Worm (Caenorhabditis elegans) whole organism, L1 larva: Measurements from ENCODE around the gene mrps-10.
A peak's percentile ranks its signal among the peaks of the same experiment; 100 is the strongest.

Experiments used
- C04F5.9 ChIP-seq: sonication (generic microtip); optimal IDR thresholded peaks from 2 replicates; lab custom pipeline; 2016; ENCODE audit warnings: missing genetic modification characterization, missing compliant biosample characterization
- C34B4.2 ChIP-seq: sonication (generic microtip); optimal IDR thresholded peaks from 2 replicates; lab custom pipeline; 2017; ENCODE audit warnings: mild to moderate bottlenecking, missing genetic modification characterization, missing compliant biosample characterization
- Y116A8C.19 ChIP-seq: sonication (generic microtip); optimal IDR thresholded peaks from 2 replicates; lab custom pipeline; 2016; ENCODE audit warnings: missing compliant biosample characterization, missing genetic modification characterization, borderline replicate concordance
- alr-1 ChIP-seq: fragments of 200-800 bp; sonication (Bioruptor generic); optimal IDR thresholded peaks from 2 replicates; lab custom pipeline; 2018; ENCODE audit warnings: borderline replicate concordance, mild to moderate bottlenecking, missing genetic modification characterization, missing compliant biosample characterization
- blmp-1 ChIP-seq: fragments of 150-350 bp; optimal IDR thresholded peaks from 2 replicates; lab custom pipeline; 2014; ENCODE audit warnings: missing biosample characterization, missing genetic modification characterization
- ceh-63 ChIP-seq: fragments of 200-800 bp; sonication (Bioruptor generic); optimal IDR thresholded peaks from 2 replicates; lab custom pipeline; 2018; ENCODE audit warnings: mild to moderate bottlenecking, missing genetic modification characterization, missing compliant biosample characterization
- dsc-1 ChIP-seq: sonication (generic microtip); optimal IDR thresholded peaks from 2 replicates; lab custom pipeline; 2016; ENCODE audit warnings: mild to moderate bottlenecking, missing genetic modification characterization, missing compliant biosample characterization
- efl-1 ChIP-seq, 4 experiments: fragments of 150-350 bp; optimal IDR thresholded peaks in 3 of 4; peaks in 1 of 4; 1 replicate in 1 of 4; 2 replicates in 3 of 4; lab custom pipeline; 2014; ENCODE audit warnings: missing biosample characterization in 2 of 4, missing genetic modification characterization in 2 of 4, missing genetic modification reagents in 2 of 4
- elt-2 ChIP-seq: sonication (generic microtip); optimal IDR thresholded peaks from 2 replicates; lab custom pipeline; 2016; ENCODE audit warnings: missing genetic modification characterization, mild to moderate bottlenecking, inconsistent platforms, missing compliant biosample characterization, missing genetic modification reagents
- fkh-10 ChIP-seq: sonication (generic microtip); optimal IDR thresholded peaks from 2 replicates; lab custom pipeline; 2017; ENCODE audit warnings: missing biosample characterization, missing genetic modification reagents, missing genetic modification characterization
- fkh-4 ChIP-seq: sonication (generic microtip); optimal IDR thresholded peaks from 2 replicates; lab custom pipeline; 2016; ENCODE audit warnings: missing compliant biosample characterization, missing genetic modification characterization, borderline replicate concordance
- fkh-8 ChIP-seq: sonication (generic microtip); optimal IDR thresholded peaks from 2 replicates; lab custom pipeline; 2016; ENCODE audit warnings: mild to moderate bottlenecking, missing genetic modification characterization, missing compliant biosample characterization
- hpl-2 ChIP-seq: fragments of 150-350 bp; optimal IDR thresholded peaks from 2 replicates; lab custom pipeline; 2014; ENCODE audit warnings: missing biosample characterization, missing genetic modification reagents, missing genetic modification characterization
- lin-14 ChIP-seq: fragments of 200-800 bp; sonication (Bioruptor generic); optimal IDR thresholded peaks from 2 replicates; lab custom pipeline; 2018; ENCODE audit warnings: mild to moderate bottlenecking, missing genetic modification characterization, moderate library complexity, missing compliant biosample characterization
- lin-35 ChIP-seq, 2 experiments: fragments of 150-350 bp; optimal IDR thresholded peaks; 2 replicates each; lab custom pipeline; 2014; ENCODE audit warnings: missing biosample characterization in 2 of 2, missing genetic modification characterization in 2 of 2, missing genetic modification reagents in 2 of 2
- lin-39 ChIP-seq: fragments of 150-350 bp; optimal IDR thresholded peaks from 2 replicates; lab custom pipeline; 2014; ENCODE audit warnings: missing biosample characterization, missing genetic modification reagents, missing genetic modification characterization
- lir-3 ChIP-seq: sonication (generic microtip); optimal IDR thresholded peaks from 2 replicates; lab custom pipeline; 2016; ENCODE audit warnings: mild to moderate bottlenecking, missing genetic modification characterization, moderate library complexity, missing compliant biosample characterization; ENCODE audit not compliant: poor library complexity
- lsy-2 ChIP-seq, 2 experiments: fragments of 150-350 bp; optimal IDR thresholded peaks; 2 replicates each; lab custom pipeline; 2014; ENCODE audit warnings: missing biosample characterization in 2 of 2, missing genetic modification characterization in 2 of 2
- mab-9 ChIP-seq: fragments of 200-800 bp; sonication (Bioruptor generic); IDR thresholded peaks from 2 replicates; pipeline ENCODE4 v1.3.6; 2022; ENCODE audit warnings: missing genetic modification reagents, missing genetic modification characterization, missing compliant biosample characterization
- nhr-12 ChIP-seq: sonication (generic microtip); optimal IDR thresholded peaks from 2 replicates; lab custom pipeline; 2017; ENCODE audit warnings: missing biosample characterization, missing genetic modification characterization
- nhr-19 ChIP-seq: fragments of 200-800 bp; sonication (Bioruptor generic); conservative IDR thresholded peaks from 2 replicates; pipeline ENCODE4 v1.3.6; 2022; ENCODE audit warnings: missing genetic modification characterization, missing compliant biosample characterization
- nhr-71 ChIP-seq: sonication (generic microtip); optimal IDR thresholded peaks from 2 replicates; lab custom pipeline; 2016; ENCODE audit warnings: mild to moderate bottlenecking, missing genetic modification characterization, moderate library complexity, missing compliant biosample characterization
- pax-3 ChIP-seq: fragments of 200-800 bp; sonication (Bioruptor generic); optimal IDR thresholded peaks from 2 replicates; lab custom pipeline; 2018; ENCODE audit warnings: mild to moderate bottlenecking, missing genetic modification characterization, moderate library complexity, missing compliant biosample characterization
- rnt-1 ChIP-seq: sonication (generic microtip); optimal IDR thresholded peaks from 2 replicates; lab custom pipeline; 2016; ENCODE audit warnings: mild to moderate bottlenecking, missing genetic modification characterization, moderate library complexity, missing compliant biosample characterization
- skn-1 ChIP-seq: fragments of 150-350 bp; optimal IDR thresholded peaks from 2 replicates; lab custom pipeline; 2014; ENCODE audit warnings: missing biosample characterization, missing genetic modification characterization
- snu-23 ChIP-seq: sonication (generic microtip); optimal IDR thresholded peaks from 2 replicates; lab custom pipeline; 2016; ENCODE audit warnings: missing genetic modification characterization, missing compliant biosample characterization
- sox-4 ChIP-seq: sonication (generic microtip); optimal IDR thresholded peaks from 2 replicates; lab custom pipeline; 2016; ENCODE audit warnings: missing genetic modification characterization, missing compliant biosample characterization
- swsn-7 ChIP-seq: sonication (generic microtip); optimal IDR thresholded peaks from 2 replicates; lab custom pipeline; 2016; ENCODE audit warnings: missing genetic modification characterization, missing compliant biosample characterization
- unc-86 ChIP-seq: sonication (generic microtip); optimal IDR thresholded peaks from 2 replicates; lab custom pipeline; 2016; ENCODE audit warnings: missing genetic modification characterization, missing compliant biosample characterization
- unc-98 ChIP-seq: fragments of 200-800 bp; sonication (Bioruptor generic); IDR thresholded peaks from 2 replicates; pipeline ENCODE4 v1.3.6; 2022; ENCODE audit warnings: missing genetic modification characterization, missing compliant biosample characterization
- xbp-1 ChIP-seq: sonication (generic microtip); optimal IDR thresholded peaks from 2 replicates; lab custom pipeline; 2016; ENCODE audit warnings: missing genetic modification characterization, missing compliant biosample characterization
- zip-4 ChIP-seq: fragments of 200-800 bp; sonication (Bioruptor generic); optimal IDR thresholded peaks from 2 replicates; lab custom pipeline; 2018; ENCODE audit warnings: mild to moderate bottlenecking, missing genetic modification characterization, moderate library complexity, missing compliant biosample characterization
- ztf-11 ChIP-seq, 2 experiments: sonication (generic microtip); optimal IDR thresholded peaks; 2 replicates each; lab custom pipeline; 2016 to 2017; ENCODE audit warnings: missing genetic modification characterization in 2 of 2, missing biosample characterization in 1 of 2, missing compliant biosample characterization in 1 of 2

mrps-10 gene

DNA sequence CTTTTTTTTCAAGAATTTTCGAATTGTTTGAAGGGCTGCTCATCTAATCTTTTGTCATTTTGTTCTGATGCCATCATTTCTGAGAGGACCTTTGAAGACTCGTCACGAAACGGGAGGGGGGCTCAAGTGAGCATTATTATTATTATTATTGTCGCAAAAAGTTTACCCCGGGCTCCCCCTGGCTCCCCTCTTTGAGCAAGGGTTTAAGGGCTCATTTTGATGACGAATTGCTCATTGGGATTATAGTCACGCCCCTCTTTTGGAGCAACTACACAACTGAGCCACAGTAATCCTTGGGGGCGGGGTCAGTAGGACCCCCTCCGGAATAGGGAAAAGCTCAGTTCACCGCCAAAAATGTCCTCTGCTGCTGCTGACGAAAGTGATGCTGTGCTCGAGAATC lies 15.9 kb downstream of the mrps-10 start, which contains the start of gene unc-25:
Gene unc-25, plus strand, starts transcription at position 345 of the 400 bp plus-strand sequence.
- TF ChIP-seq fkh-10 (GFP tag; lab: Kevin White, UChicago), result peak; percentile 53
- peak; percentile 22; the same call in 1 of the 2 replicates for TF ChIP-seq mab-9 (GFP tag; lab: Robert Waterston, UW)
- no peak for TF ChIP-seq dsc-1

DNA sequence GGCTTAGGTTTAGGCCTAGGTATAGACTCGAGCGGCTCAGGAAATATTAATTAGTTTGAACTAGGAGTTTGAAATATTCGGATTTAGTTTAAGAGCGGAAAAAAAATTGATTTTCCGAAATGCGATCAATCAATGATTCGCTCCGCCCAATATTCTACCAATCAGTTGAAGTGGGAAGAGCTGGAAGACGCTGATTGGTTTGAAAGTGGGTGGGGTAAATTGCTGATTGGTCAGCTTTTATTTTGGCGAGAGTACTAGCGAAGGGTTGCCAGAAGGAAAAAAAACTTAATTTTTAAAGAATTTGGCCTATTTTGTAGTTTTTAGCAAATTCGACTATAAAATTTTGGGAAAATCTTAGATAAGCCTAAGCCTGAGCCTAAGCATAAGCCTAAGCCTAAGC lies 17.7 kb downstream of the mrps-10 start:
- TF ChIP-seq C34B4.2, result no peak
- no peak for TF ChIP-seq nhr-71 (tag; lab: Kevin White, UChicago)
- TF ChIP-seq lin-14 (GFP tag; lab: Kevin White, UChicago), result no peak
- TF ChIP-seq lin-35 (GFP tag; optimal IDR thresholded peaks at IDR 0.05; lab: Kevin White, UChicago), result no peak
- TF ChIP-seq alr-1 (tag; lab: Kevin White, UChicago), result no peak
- TF ChIP-seq Y116A8C.19 (tag; lab: Kevin White, UChicago), result no peak
- no peak for TF ChIP-seq sox-4 (tag; lab: Kevin White, UChicago)

DNA sequence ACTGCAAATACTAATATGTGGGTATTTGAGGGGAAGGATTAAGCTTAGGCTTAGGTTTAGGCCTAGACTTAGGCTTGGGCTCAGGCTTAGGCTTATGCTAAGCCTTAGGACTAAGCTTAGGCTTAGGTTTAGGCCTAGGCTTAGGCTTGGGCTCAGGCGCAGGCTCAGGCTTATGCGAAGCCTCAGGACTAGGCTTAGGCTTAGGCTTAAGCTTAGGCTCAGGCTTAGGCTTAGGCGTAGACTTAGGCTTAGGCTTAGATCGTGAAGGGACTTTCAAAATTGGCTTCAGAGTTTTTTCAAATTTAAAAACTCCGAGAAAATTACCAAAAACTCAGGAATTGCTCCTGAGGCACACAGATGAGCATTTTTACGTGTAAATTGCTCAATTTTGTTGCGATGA lies 18.7 kb downstream of the mrps-10 start:
- TF ChIP-seq hpl-2 (no peak), efl-1 (optimal IDR thresholded peaks at IDR 0.05; lab: Kevin White, UChicago) (no peak), efl-1 (GFP tag; optimal IDR thresholded peaks at IDR 0.05 in 1 of 2; lab: Kevin White, UChicago) (peak in 1 of 2 experiments; percentile 62), swsn-7 (tag; lab: Kevin White, UChicago) (no peak), blmp-1 (no peak), mab-9 (GFP tag; lab: Robert Waterston, UW) (no peak)
- TF ChIP-seq, all 84 proteins: peak for 1

DNA sequence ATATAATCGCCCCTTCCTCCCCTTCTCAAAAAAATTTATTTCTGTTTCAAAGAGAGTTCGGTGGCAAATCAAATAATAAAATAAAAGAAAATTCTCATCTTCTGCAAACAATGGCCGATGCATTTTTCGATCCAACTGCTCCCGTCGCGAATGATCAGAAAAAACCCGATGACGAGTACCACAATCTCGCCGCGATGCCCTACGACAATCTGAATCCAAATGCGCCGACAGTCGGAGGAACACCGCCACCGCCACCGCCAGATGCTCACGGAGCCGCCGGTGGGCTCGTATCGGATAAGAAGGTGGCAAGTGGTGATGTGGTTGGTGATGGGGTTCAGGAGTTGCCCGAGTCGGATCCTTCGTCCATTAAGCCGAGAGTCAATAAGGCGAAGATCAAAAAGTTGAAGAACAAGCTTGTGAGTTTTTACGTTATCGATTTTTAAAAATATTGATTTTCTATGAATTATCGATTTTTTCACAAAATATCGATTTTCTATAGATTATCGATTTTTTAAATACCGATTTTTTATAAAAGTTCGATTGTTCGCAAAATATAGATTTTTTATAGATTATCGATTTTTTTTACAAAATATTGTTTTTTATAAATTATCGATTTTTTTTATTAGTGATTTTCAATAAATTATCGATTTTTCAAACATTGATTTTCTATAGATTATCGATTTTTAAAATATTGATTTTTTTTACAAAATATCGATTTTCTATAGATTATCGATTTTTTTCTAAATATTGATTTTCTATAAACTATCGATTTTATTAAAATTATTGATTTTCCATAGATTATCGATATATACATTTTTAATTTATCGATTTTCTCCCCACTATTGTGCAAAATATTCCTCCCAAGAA lies 25.2 kb downstream of the mrps-10 start, which contains the start of gene Y39E4A.1:
Gene Y39E4A.1, plus strand, starts transcription at position 51 of the 867 bp plus-strand sequence.
- TF ChIP-seq snu-23 (GFP tag; lab: Kevin White, UChicago), result no peak
- TF ChIP-seq pax-3, result no peak
- TF ChIP-seq rnt-1 (tag; lab: Kevin White, UChicago), result no peak
- no peak for TF ChIP-seq ztf-11 (tag; optimal IDR thresholded peaks at IDR 0.05; lab: Kevin White, UChicago)
- no peak for TF ChIP-seq elt-2 (tag; lab: Kevin White, UChicago)
- no peak for TF ChIP-seq nhr-12
- no peak for TF ChIP-seq lsy-2 (tag; optimal IDR thresholded peaks at IDR 0.05; lab: Kevin White, UChicago)
- TF ChIP-seq lin-35 (GFP tag; optimal IDR thresholded peaks at IDR 0.05; lab: Kevin White, UChicago), result no peak
- no peak for TF ChIP-seq efl-1 (optimal IDR thresholded peaks at IDR 0.05; lab: Kevin White, UChicago)
- no peak for TF ChIP-seq efl-1 (GFP tag; optimal IDR thresholded peaks at IDR 0.05 in 1 of 2; lab: Kevin White, UChicago)
- no peak for TF ChIP-seq xbp-1 (tag; lab: Kevin White, UChicago)
- TF ChIP-seq, all 84 proteins: peak for 0

DNA sequence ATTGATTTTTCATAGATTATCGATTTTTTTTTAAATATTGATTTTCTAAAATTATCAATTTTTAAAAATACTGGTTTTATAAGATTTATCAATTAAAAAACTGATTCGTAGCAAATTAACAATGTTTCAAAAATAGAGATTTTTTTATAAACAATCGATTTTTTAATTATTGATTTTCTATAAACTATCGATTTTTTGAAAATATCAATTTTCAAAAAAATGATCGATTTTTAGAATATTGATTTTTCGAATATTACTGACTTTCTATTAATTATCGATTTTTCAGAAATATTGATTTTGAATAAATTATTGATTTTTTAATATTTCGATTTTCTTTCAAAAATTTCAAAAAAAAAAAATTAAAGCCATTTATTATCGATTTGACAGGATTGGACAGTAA lies 26.3 kb downstream of the mrps-10 start:
- no peak for TF ChIP-seq fkh-4 (tag; lab: Kevin White, UChicago)
- TF ChIP-seq fkh-8 (tag; lab: Kevin White, UChicago), result no peak
- no peak for TF ChIP-seq unc-98 (GFP tag; lab: Robert Waterston, UW)
- no peak for TF ChIP-seq Y116A8C.19 (tag; lab: Kevin White, UChicago)
- no peak for TF ChIP-seq unc-86 (tag; lab: Kevin White, UChicago)
- no peak for TF ChIP-seq zip-4 (GFP tag; lab: Kevin White, UChicago)
- no peak for TF ChIP-seq nhr-19 (GFP tag; lab: Robert Waterston, UW)
- no peak for TF ChIP-seq skn-1 (tag; lab: Kevin White, UChicago)
- no peak for TF ChIP-seq lin-39 (tag; lab: Kevin White, UChicago)
- TF ChIP-seq ceh-63 (GFP tag; lab: Kevin White, UChicago), result no peak
- no peak for TF ChIP-seq lsy-2 (tag; optimal IDR thresholded peaks at IDR 0.05; lab: Kevin White, UChicago)
- TF ChIP-seq C04F5.9 (tag; lab: Kevin White, UChicago), result no peak
- TF ChIP-seq lir-3 (tag; lab: Kevin White, UChicago), result no peak
